Worm (Caenorhabditis elegans): ENCODE data around the gene str-221.

The str-221 gene

ce11 chrV:1685328-1685727 is 45.2 kb downstream of the str-221 start, which contains the start of gene srh-5:
TSS of gene srh-5 (plus strand) at chrV:1685628.
- no peak for TF ChIP-seq tlp-1 (tag; optimal IDR thresholded peaks at IDR 0.05)
- no peak for TF ChIP-seq ceh-82 (tag; optimal IDR thresholded peaks at IDR 0.05)
- no peak for TF ChIP-seq grh-1 (GFP tag; IDR thresholded peaks at IDR 0.05)
- TF ChIP-seq C04F5.9 (tag; optimal IDR thresholded peaks at IDR 0.05): no peak
